Fruit fly (Drosophila melanogaster) whole organism, adult: ENCODE measurements around the gene dnd.

Experiments
- CG11617 ChIP-seq: fragments of 200-800 bp; sonication (Bioruptor generic); optimal IDR thresholded peaks from 2 replicates; lab custom pipeline; 2017; ENCODE audit warnings: mild to moderate bottlenecking, missing biosample characterization, missing genetic modification reagents, missing genetic modification characterization
- CG12768 ChIP-seq: fragments of 200-800 bp; sonication (Bioruptor generic); optimal IDR thresholded peaks from 2 replicates; lab custom pipeline; 2017; ENCODE audit warnings: missing biosample characterization, missing genetic modification characterization, mild to moderate bottlenecking, moderate library complexity, missing genetic modification reagents
- CG14711 ChIP-seq: fragments of 200-800 bp; sonication (Bioruptor generic); optimal IDR thresholded peaks from 2 replicates; lab custom pipeline; 2018; ENCODE audit warnings: missing biosample characterization, mild to moderate bottlenecking, missing genetic modification characterization, moderate library complexity
- CG1620 ChIP-seq: fragments of 200-800 bp; sonication (Bioruptor generic); optimal IDR thresholded peaks from 2 replicates; lab custom pipeline; 2016; ENCODE audit warnings: missing biosample characterization, missing genetic modification characterization
- CG33017 ChIP-seq: fragments of 200-800 bp; sonication (Bioruptor generic); optimal IDR thresholded peaks from 2 replicates; lab custom pipeline; 2018; ENCODE audit warnings: missing biosample characterization, mild to moderate bottlenecking, missing genetic modification characterization, moderate library complexity
- CG5204 ChIP-seq: fragments of 200-800 bp; sonication (Bioruptor generic); optimal IDR thresholded peaks from 2 replicates; lab custom pipeline; 2016; ENCODE audit warnings: missing biosample characterization, missing genetic modification characterization
- CG7045 ChIP-seq: fragments of 200-800 bp; sonication (Bioruptor generic); optimal IDR thresholded peaks from 2 replicates; lab custom pipeline; 2017; ENCODE audit warnings: missing biosample characterization, mild to moderate bottlenecking, missing genetic modification characterization
- CG7101 ChIP-seq: fragments of 200-800 bp; sonication (Bioruptor generic); optimal IDR thresholded peaks from 2 replicates; lab custom pipeline; 2018; ENCODE audit warnings: missing biosample characterization, mild to moderate bottlenecking, missing genetic modification characterization, moderate library complexity
- Clk ChIP-seq: fragments of 200-800 bp; sonication (Bioruptor generic); optimal IDR thresholded peaks from 2 replicates; lab custom pipeline; 2017; ENCODE audit warnings: missing biosample characterization, missing genetic modification characterization
- Crg-1 ChIP-seq: fragments of 200-800 bp; sonication (Bioruptor generic); optimal IDR thresholded peaks from 2 replicates; lab custom pipeline; 2016; ENCODE audit warnings: missing biosample characterization, missing genetic modification characterization
- Hr96 ChIP-seq: fragments of 200-800 bp; sonication (Bioruptor generic); optimal IDR thresholded peaks from 2 replicates; lab custom pipeline; 2016; ENCODE audit warnings: missing biosample characterization, missing genetic modification characterization
- Mnt ChIP-seq: fragments of 200-800 bp; sonication (Bioruptor generic); optimal IDR thresholded peaks from 2 replicates; lab custom pipeline; 2016; ENCODE audit warnings: missing biosample characterization, mild to moderate bottlenecking, missing genetic modification characterization
- bab1 ChIP-seq: fragments of 200-800 bp; sonication (Bioruptor generic); optimal IDR thresholded peaks from 3 replicates; lab custom pipeline; 2019; ENCODE audit warnings: missing biosample characterization, mild to moderate bottlenecking, missing genetic modification characterization, moderate library complexity
- cic ChIP-seq: fragments of 200-800 bp; sonication (Bioruptor generic); optimal IDR thresholded peaks from 2 replicates; lab custom pipeline; 2017; ENCODE audit warnings: missing biosample characterization, mild to moderate bottlenecking, missing genetic modification characterization, moderate library complexity
- cnc ChIP-seq, 2 experiments: fragments of >200 bp; optimal IDR thresholded peaks; 2 replicates each; lab custom pipeline; 2017
- kay ChIP-seq: fragments of 200-800 bp; sonication (Bioruptor generic); peaks from one replicate; lab custom pipeline; 2016; ENCODE audit warnings: missing biosample characterization, missing genetic modification characterization, borderline replicate concordance
- ovo ChIP-seq: fragments of 200-800 bp; sonication (Bioruptor generic); optimal IDR thresholded peaks from 2 replicates; lab custom pipeline; 2016; ENCODE audit warnings: missing biosample characterization, missing genetic modification characterization
- pad ChIP-seq: fragments of 200-800 bp; sonication (Bioruptor generic); optimal IDR thresholded peaks from 3 replicates; lab custom pipeline; 2017; ENCODE audit warnings: missing biosample characterization, missing genetic modification characterization, mild to moderate bottlenecking, moderate library complexity, missing genetic modification reagents
- tj ChIP-seq: fragments of 200-800 bp; sonication (Bioruptor generic); optimal IDR thresholded peaks from 3 replicates; lab custom pipeline; 2017; ENCODE audit warnings: missing biosample characterization, mild to moderate bottlenecking, missing genetic modification characterization, moderate library complexity
- toe ChIP-seq: fragments of 200-800 bp; sonication (Bioruptor generic); optimal IDR thresholded peaks from 2 replicates; lab custom pipeline; 2016; ENCODE audit warnings: missing biosample characterization, missing genetic modification characterization

dnd gene

dm6 chr3R:21922674-21923323 lies 35.6 kb upstream of the dnd start:
- no peak for TF ChIP-seq Hr96
- no peak for TF ChIP-seq CG7045 (GFP tag; lab: Kevin White, UChicago)
- TF ChIP-seq kay (GFP tag; lab: Kevin White, UChicago) = no peak
- no peak for TF ChIP-seq pad (GFP tag; lab: Kevin White, UChicago)
- no peak for TF ChIP-seq ovo (GFP tag; lab: Kevin White, UChicago)
- TF ChIP-seq Mnt = no peak

DNA sequence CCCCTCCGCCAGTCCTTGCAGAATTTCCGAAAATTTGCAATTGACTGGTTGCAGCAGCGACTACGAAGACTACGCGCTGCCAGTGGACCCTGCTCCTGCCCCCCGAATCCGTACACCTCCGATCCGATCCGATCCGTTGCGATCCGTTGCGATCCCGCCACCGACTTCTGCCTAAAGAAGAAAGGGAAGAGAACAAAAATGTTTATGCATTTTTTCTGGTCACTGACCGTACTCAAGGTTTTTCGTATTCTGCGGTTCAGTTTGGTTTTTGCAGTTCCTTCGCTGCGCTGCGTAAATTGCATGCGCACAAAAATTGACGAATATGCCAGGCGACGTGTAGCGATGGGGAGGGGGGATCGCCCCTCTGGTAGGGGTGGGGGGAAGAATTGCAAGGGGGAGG lies 35.1 kb upstream of the dnd start:
- TF ChIP-seq CG11617 (GFP tag; lab: Kevin White, UChicago) = no peak
- no peak for TF ChIP-seq tj (GFP tag; lab: Kevin White, UChicago)
- no peak for TF ChIP-seq Crg-1
- no peak for TF ChIP-seq cnc (optimal IDR thresholded peaks at IDR 0.05; lab: Kevin White, UChicago)
- TF ChIP-seq CG7045 (GFP tag; lab: Kevin White, UChicago) = no peak
- TF ChIP-seq kay (GFP tag; lab: Kevin White, UChicago) = no peak
- TF ChIP-seq CG1620 (GFP tag; lab: Kevin White, UChicago) = no peak
- no peak for TF ChIP-seq Hr96
- TF ChIP-seq cic (GFP tag; lab: Kevin White, UChicago) = no peak
- TF ChIP-seq Mnt = no peak
- no peak for TF ChIP-seq CG7101 (tag; lab: Kevin White, UChicago)
- TF ChIP-seq Clk (GFP tag; lab: Kevin White, UChicago) = no peak
- no peak for TF ChIP-seq ovo (GFP tag; lab: Kevin White, UChicago)
- no peak for TF ChIP-seq CG12768 (GFP tag; lab: Kevin White, UChicago)
- TF ChIP-seq pad (GFP tag; lab: Kevin White, UChicago) = no peak
- TF ChIP-seq CG5204 (GFP tag; lab: Kevin White, UChicago) = no peak

DNA sequence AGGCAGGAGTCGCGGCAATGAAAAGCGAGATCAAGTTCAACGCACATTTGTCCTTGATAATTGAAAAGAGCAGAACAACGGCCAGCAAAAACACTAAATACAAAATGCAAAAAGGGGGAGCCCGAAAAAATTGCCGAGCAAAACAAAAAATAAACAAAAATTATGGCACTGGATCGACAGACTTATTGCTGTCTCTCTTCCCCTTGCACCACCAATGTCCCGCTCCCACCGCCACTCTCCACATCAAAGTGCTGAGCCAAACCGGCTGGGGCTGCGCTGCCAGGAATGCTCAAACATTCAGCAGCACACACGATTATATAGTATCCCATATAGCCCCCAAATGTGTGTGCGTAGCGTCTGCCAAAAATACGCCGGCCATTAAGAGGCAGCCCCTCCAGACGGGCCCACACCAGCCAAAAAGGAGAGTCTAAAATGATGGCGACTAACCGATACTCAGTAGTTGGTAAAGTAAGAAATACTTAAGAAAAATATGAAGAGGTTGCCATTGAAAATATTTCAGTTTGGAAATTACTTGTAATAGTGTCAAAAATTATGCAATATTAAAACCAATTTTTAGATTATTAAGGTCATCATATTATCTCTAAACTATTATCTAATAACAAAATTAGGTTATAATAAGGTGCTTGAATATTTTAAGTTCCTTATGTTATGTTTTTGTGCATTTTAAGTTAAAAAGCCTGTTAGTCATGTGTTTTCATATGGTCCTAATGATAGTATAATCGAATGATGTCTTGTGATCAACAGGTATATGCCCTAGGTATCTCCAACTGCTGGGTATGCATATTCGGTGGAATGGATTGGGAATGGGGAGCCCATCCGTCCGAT lies 34.4 kb upstream of the dnd start:
- TF ChIP-seq cnc (optimal IDR thresholded peaks at IDR 0.05; lab: Kevin White, UChicago) (no peak), CG5204 (GFP tag; lab: Kevin White, UChicago) (no peak), CG7101 (tag; lab: Kevin White, UChicago) (no peak), Mnt (no peak), CG7045 (GFP tag; lab: Kevin White, UChicago) (no peak), Clk (GFP tag; lab: Kevin White, UChicago) (no peak), toe (GFP tag; lab: Kevin White, UChicago) (no peak), bab1 (GFP tag; lab: Kevin White, UChicago) (no peak), tj (GFP tag; lab: Kevin White, UChicago) (no peak), CG14711 (no peak), pad (GFP tag; lab: Kevin White, UChicago) (no peak), Crg-1 (no peak), CG11617 (GFP tag; lab: Kevin White, UChicago) (no peak), ovo (GFP tag; lab: Kevin White, UChicago) (no peak), cic (GFP tag; lab: Kevin White, UChicago) (no peak), kay (GFP tag; lab: Kevin White, UChicago) (no peak), CG12768 (GFP tag; lab: Kevin White, UChicago) (no peak), CG1620 (GFP tag; lab: Kevin White, UChicago) (no peak), Hr96 (no peak)

DNA sequence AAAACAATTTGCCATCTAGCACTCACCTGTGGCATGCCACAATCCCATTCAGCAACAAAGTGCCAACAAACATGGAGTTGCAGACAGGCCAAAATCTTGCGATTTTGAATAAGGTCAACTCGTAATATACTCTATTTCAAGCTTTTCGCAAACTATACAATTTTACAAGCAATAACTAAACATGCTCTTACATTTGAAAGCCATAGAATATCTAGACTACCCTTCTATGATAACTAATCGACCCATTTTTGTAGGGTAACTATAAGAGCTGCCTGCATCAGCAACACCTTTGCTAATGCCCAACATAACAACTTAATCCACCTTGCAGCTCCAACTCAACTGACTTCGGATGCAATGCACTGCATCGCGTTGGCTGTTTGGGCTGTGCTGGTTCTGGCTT lies 33.3 kb upstream of the dnd start:
- TF ChIP-seq CG11617 (GFP tag; lab: Kevin White, UChicago) (no peak), Hr96 (no peak), ovo (GFP tag; lab: Kevin White, UChicago) (no peak), CG1620 (GFP tag; lab: Kevin White, UChicago) (no peak), Mnt (no peak), toe (GFP tag; lab: Kevin White, UChicago) (no peak), cnc (optimal IDR thresholded peaks at IDR 0.05; lab: Kevin White, UChicago) (no peak), CG14711 (no peak), Clk (GFP tag; lab: Kevin White, UChicago) (no peak), Crg-1 (no peak), tj (GFP tag; lab: Kevin White, UChicago) (no peak), kay (GFP tag; lab: Kevin White, UChicago) (no peak), CG7045 (GFP tag; lab: Kevin White, UChicago) (no peak), CG33017 (tag; lab: Kevin White, UChicago) (no peak), pad (GFP tag; lab: Kevin White, UChicago) (no peak)

- TF ChIP-seq Crg-1 = no peak
- no peak for TF ChIP-seq bab1 (GFP tag; lab: Kevin White, UChicago)
- no peak for TF ChIP-seq pad (GFP tag; lab: Kevin White, UChicago)
- TF ChIP-seq CG1620 (GFP tag; lab: Kevin White, UChicago) = no peak
- no peak for TF ChIP-seq CG14711
- no peak for TF ChIP-seq toe (GFP tag; lab: Kevin White, UChicago)
- TF ChIP-seq CG33017 (tag; lab: Kevin White, UChicago) = no peak
- TF ChIP-seq CG7045 (GFP tag; lab: Kevin White, UChicago) = no peak
- TF ChIP-seq tj (GFP tag; lab: Kevin White, UChicago) = no peak
- no peak for TF ChIP-seq CG7101 (tag; lab: Kevin White, UChicago)
Measured at dm6 chr3R:21916987-21917386, 29.8 kb upstream of the dnd start.
